Fruit fly (Drosophila melanogaster): ENCODE data around the gene CG34150.
A peak's percentile ranks its signal among the peaks of the same experiment; 100 is the strongest.

dm6 chr3R:24812987-24813636 lies 950 bp upstream of the CG34150 start:
- no peak for TF ChIP-seq CG32121 (GFP tag; IDR thresholded peaks at IDR 0.05)
- no peak for TF ChIP-seq EcR (GFP tag; optimal IDR thresholded peaks at IDR 0.05)
- TF ChIP-seq CG17806 (tag; optimal IDR thresholded peaks at IDR 0.05) = no peak
- TF ChIP-seq CG12605 (GFP tag; IDR thresholded peaks at IDR 0.05) = peak; percentile 64
- TF ChIP-seq Snoo (tag; optimal IDR thresholded peaks at IDR 0.05) = no peak
- no peak for TF ChIP-seq fd96Ca (GFP tag; IDR thresholded peaks at IDR 0.05)

All from whole organism, pupa.